Fruit fly (Drosophila melanogaster) whole organism, embryonic: ENCODE measurements around the gene CG3862.
A peak's percentile ranks its signal among the peaks of the same experiment; 100 is the strongest.

ENCODE experiments used
- Asciz ChIP-seq: fragments of 200-800 bp; sonication (Bioruptor generic); optimal IDR thresholded peaks from 2 replicates; lab custom pipeline; 2017; ENCODE audit warnings: missing biosample characterization, mild to moderate bottlenecking, missing genetic modification characterization, missing genetic modification reagents
- CG10543 ChIP-seq: fragments of 200-800 bp; sonication (Bioruptor generic); optimal IDR thresholded peaks from 3 replicates; lab custom pipeline; 2017; ENCODE audit warnings: missing biosample characterization, mild to moderate bottlenecking, missing genetic modification characterization, moderate library complexity
- CG10959 ChIP-seq: fragments of 200-800 bp; sonication (Bioruptor generic); IDR thresholded peaks from 2 replicates; pipeline ENCODE4 v1.3.6; 2022; ENCODE audit warnings: missing biosample characterization, missing genetic modification characterization
- CG11695 ChIP-seq: fragments of 200-800 bp; sonication (Bioruptor generic); IDR thresholded peaks from 3 replicates; pipeline ENCODE4 v1.3.6; 2022; ENCODE audit warnings: missing biosample characterization, missing genetic modification characterization
- CG12659 ChIP-seq: fragments of 200-800 bp; sonication (Bioruptor generic); optimal IDR thresholded peaks from 3 replicates; lab custom pipeline; 2017; ENCODE audit warnings: mild to moderate bottlenecking, missing biosample characterization, missing genetic modification reagents, missing genetic modification characterization
- CG13296 ChIP-seq: fragments of 200-800 bp; sonication (Bioruptor generic); optimal IDR thresholded peaks from 3 replicates; lab custom pipeline; 2018; ENCODE audit warnings: missing biosample characterization, mild to moderate bottlenecking, missing genetic modification characterization
- CG1529 ChIP-seq: fragments of 200-800 bp; sonication (Bioruptor generic); optimal IDR thresholded peaks from 3 replicates; lab custom pipeline; 2018; ENCODE audit warnings: missing biosample characterization, missing genetic modification characterization
- CG16813 ChIP-seq: fragments of 200-800 bp; sonication (Bioruptor generic); IDR thresholded peaks from 3 replicates; pipeline ENCODE4 v1.3.6; 2022; ENCODE audit warnings: missing biosample characterization, missing genetic modification characterization; ENCODE audit not compliant: partially characterized antibody
- CG18599 ChIP-seq: fragments of 200-800 bp; sonication (Bioruptor generic); optimal IDR thresholded peaks from 3 replicates; lab custom pipeline; 2017; ENCODE audit warnings: missing biosample characterization, missing genetic modification characterization, mild to moderate bottlenecking, moderate library complexity, missing genetic modification reagents
- CG18764 ChIP-seq: fragments of 200-800 bp; sonication (Bioruptor generic); optimal IDR thresholded peaks from 3 replicates; lab custom pipeline; 2016; ENCODE audit warnings: missing biosample characterization, missing genetic modification characterization
- CG2199 ChIP-seq: fragments of 200-800 bp; sonication (Bioruptor generic); IDR thresholded peaks from 3 replicates; pipeline ENCODE4 v1.3.6; 2022; ENCODE audit warnings: missing biosample characterization, missing genetic modification characterization
- CG2712 ChIP-seq: fragments of 200-800 bp; optimal IDR thresholded peaks from 3 replicates; lab custom pipeline; 2019; ENCODE audit warnings: missing biosample characterization, mild to moderate bottlenecking, missing genetic modification characterization, moderate library complexity
- CG3065 ChIP-seq: fragments of 200-800 bp; sonication (Bioruptor generic); optimal IDR thresholded peaks from 2 replicates; lab custom pipeline; 2016; ENCODE audit warnings: missing biosample characterization, missing genetic modification characterization
- CG31224 ChIP-seq: fragments of 200-800 bp; sonication (Bioruptor generic); IDR thresholded peaks from 2 replicates; pipeline ENCODE4 v1.3.6; 2022; ENCODE audit warnings: missing biosample characterization, missing genetic modification characterization
- CG31388 ChIP-seq: fragments of 200-800 bp; sonication (Bioruptor generic); optimal IDR thresholded peaks from 2 replicates; lab custom pipeline; 2016; ENCODE audit warnings: missing biosample characterization, missing genetic modification characterization
- CG3407 ChIP-seq: fragments of 200-800 bp; sonication (Bioruptor generic); optimal IDR thresholded peaks from 2 replicates; lab custom pipeline; 2018; ENCODE audit warnings: missing biosample characterization, mild to moderate bottlenecking, missing genetic modification characterization
- CG4328 ChIP-seq: fragments of 200-800 bp; sonication (Bioruptor generic); optimal IDR thresholded peaks from 3 replicates; lab custom pipeline; 2017; ENCODE audit warnings: missing biosample characterization, missing genetic modification reagents, missing genetic modification characterization
- CG4707 ChIP-seq: fragments of 200-800 bp; sonication (Bioruptor generic); optimal IDR thresholded peaks from 2 replicates; lab custom pipeline; 2018; ENCODE audit warnings: missing biosample characterization, mild to moderate bottlenecking, missing genetic modification characterization, moderate library complexity
- CG6765 ChIP-seq: fragments of 200-800 bp; sonication (Bioruptor generic); optimal IDR thresholded peaks from 3 replicates; lab custom pipeline; 2017; ENCODE audit warnings: missing biosample characterization, mild to moderate bottlenecking, missing genetic modification characterization
- CG7372 ChIP-seq: fragments of 200-800 bp; sonication (Bioruptor generic); IDR thresholded peaks from 2 replicates; pipeline ENCODE4 v1.3.6; 2022; ENCODE audit warnings: missing biosample characterization, missing genetic modification characterization
- CG7987 ChIP-seq: fragments of 200-800 bp; sonication (Bioruptor generic); optimal IDR thresholded peaks from 2 replicates; lab custom pipeline; 2018; ENCODE audit warnings: missing biosample characterization, mild to moderate bottlenecking, missing genetic modification characterization, moderate library complexity
- CG9817 ChIP-seq: fragments of 200-800 bp; sonication (Bioruptor generic); optimal IDR thresholded peaks from 2 replicates; lab custom pipeline; 2018; ENCODE audit warnings: missing biosample characterization, mild to moderate bottlenecking, missing genetic modification characterization, moderate library complexity
- Dll ChIP-seq: fragments of 200-800 bp; sonication (Bioruptor generic); IDR thresholded peaks from 4 replicates; pipeline ENCODE4 v1.3.6; 2022; ENCODE audit warnings: missing biosample characterization, missing genetic modification characterization; ENCODE audit not compliant: partially characterized antibody
- Doc3 ChIP-seq: fragments of 200-800 bp; sonication (Bioruptor generic); IDR thresholded peaks from 3 replicates; pipeline ENCODE4 v1.3.6; 2022; ENCODE audit warnings: missing biosample characterization, missing genetic modification characterization; ENCODE audit not compliant: partially characterized antibody
- Dp ChIP-seq: fragments of 200-800 bp; sonication (Bioruptor generic); optimal IDR thresholded peaks from 2 replicates; lab custom pipeline; 2018; ENCODE audit warnings: missing biosample characterization, mild to moderate bottlenecking, missing genetic modification characterization, moderate library complexity
- E2f1 ChIP-seq: fragments of 200-800 bp; sonication (Bioruptor generic); IDR thresholded peaks from 2 replicates; pipeline ENCODE4 v1.3.6; 2022; ENCODE audit warnings: missing biosample characterization, missing genetic modification characterization
- HHEX ChIP-seq: fragments of 200-800 bp; sonication (Bioruptor generic); optimal IDR thresholded peaks from 3 replicates; lab custom pipeline; 2017; ENCODE audit warnings: missing biosample characterization, mild to moderate bottlenecking, missing genetic modification characterization, missing genetic modification reagents
- Hand ChIP-seq: fragments of 200-800 bp; sonication (Bioruptor generic); optimal IDR thresholded peaks from 2 replicates; lab custom pipeline; 2017; ENCODE audit warnings: mild to moderate bottlenecking, missing biosample characterization, missing genetic modification reagents, missing genetic modification characterization
- Hmr ChIP-seq: fragments of 200-800 bp; sonication (Bioruptor generic); optimal IDR thresholded peaks from 3 replicates; lab custom pipeline; 2017; ENCODE audit warnings: mild to moderate bottlenecking, missing biosample characterization, missing genetic modification reagents, missing genetic modification characterization
- Neu2 ChIP-seq: fragments of 200-800 bp; sonication (Bioruptor generic); optimal IDR thresholded peaks from 3 replicates; lab custom pipeline; 2016; ENCODE audit warnings: missing biosample characterization, missing genetic modification characterization, borderline replicate concordance
- Nf-YA ChIP-seq: fragments of 200-800 bp; sonication (Bioruptor generic); IDR thresholded peaks from 2 replicates; pipeline ENCODE4 v1.3.6; 2022; ENCODE audit warnings: missing biosample characterization, missing genetic modification characterization
- NfI ChIP-seq: fragments of 200-800 bp; sonication (Bioruptor generic); optimal IDR thresholded peaks from 3 replicates; lab custom pipeline; 2018; ENCODE audit warnings: missing biosample characterization, mild to moderate bottlenecking, missing genetic modification characterization, moderate library complexity
- Oli ChIP-seq: fragments of 200-800 bp; sonication (Bioruptor generic); optimal IDR thresholded peaks from 2 replicates; lab custom pipeline; 2018; ENCODE audit warnings: missing biosample characterization, mild to moderate bottlenecking, missing genetic modification characterization, moderate library complexity
- Rfx ChIP-seq: fragments of 200-800 bp; sonication (Bioruptor generic); IDR thresholded peaks from 2 replicates; pipeline ENCODE4 v1.3.6; 2022; ENCODE audit warnings: missing biosample characterization, missing genetic modification characterization
- Spps ChIP-seq: fragments of 200-800 bp; sonication (Bioruptor generic); optimal IDR thresholded peaks from 2 replicates; lab custom pipeline; 2018; ENCODE audit warnings: missing biosample characterization, mild to moderate bottlenecking, missing genetic modification characterization
- Sry-δ ChIP-seq: fragments of 200-800 bp; sonication (Bioruptor generic); optimal IDR thresholded peaks from 2 replicates; lab custom pipeline; 2016; ENCODE audit warnings: missing biosample characterization, missing genetic modification characterization
- abd-A ChIP-seq: fragments of 200-800 bp; sonication (Bioruptor generic); optimal IDR thresholded peaks from 3 replicates; lab custom pipeline; 2019; ENCODE audit warnings: missing biosample characterization, mild to moderate bottlenecking, missing genetic modification characterization, moderate library complexity
- ap ChIP-seq: fragments of 200-800 bp; sonication (Bioruptor generic); IDR thresholded peaks from 2 replicates; pipeline ENCODE4 v1.3.6; 2022; ENCODE audit warnings: missing biosample characterization, missing genetic modification characterization
- bab2 ChIP-seq: fragments of 200-800 bp; sonication (Bioruptor generic); optimal IDR thresholded peaks from 2 replicates; lab custom pipeline; 2016; ENCODE audit warnings: missing biosample characterization, missing genetic modification characterization
- cwo ChIP-seq: fragments of 200-800 bp; sonication (Bioruptor generic); optimal IDR thresholded peaks from 3 replicates; lab custom pipeline; 2017; ENCODE audit warnings: missing biosample characterization, missing genetic modification characterization, mild to moderate bottlenecking, moderate library complexity, missing genetic modification reagents
- dan ChIP-seq: fragments of 200-800 bp; sonication (Bioruptor generic); IDR thresholded peaks from 2 replicates; pipeline ENCODE4 v1.3.6; 2022; ENCODE audit warnings: missing biosample characterization, missing genetic modification characterization
- ems ChIP-seq: fragments of 200-800 bp; sonication (Bioruptor generic); optimal IDR thresholded peaks from 3 replicates; lab custom pipeline; 2016; ENCODE audit warnings: missing biosample characterization, missing genetic modification characterization
- en ChIP-seq: fragments of 200-800 bp; sonication (Bioruptor generic); optimal IDR thresholded peaks from 2 replicates; lab custom pipeline; 2016; ENCODE audit warnings: missing biosample characterization, missing genetic modification characterization
- gro ChIP-seq: fragments of 200-800 bp; sonication (Bioruptor generic); optimal IDR thresholded peaks from 2 replicates; lab custom pipeline; 2016; ENCODE audit warnings: missing biosample characterization, missing genetic modification characterization
- h ChIP-seq: fragments of >200 bp; optimal IDR thresholded peaks from 2 replicates; lab custom pipeline; 2017
- jigr1 ChIP-seq: fragments of 200-800 bp; sonication (Bioruptor generic); IDR thresholded peaks from 3 replicates; pipeline ENCODE4 v1.3.6; 2022; ENCODE audit warnings: missing biosample characterization, missing genetic modification characterization
- nom ChIP-seq: fragments of 200-800 bp; sonication (Bioruptor generic); optimal IDR thresholded peaks from 2 replicates; lab custom pipeline; 2017; ENCODE audit warnings: missing biosample characterization, missing genetic modification characterization, mild to moderate bottlenecking, moderate library complexity, missing genetic modification reagents
- psq ChIP-seq: fragments of 200-800 bp; sonication (Bioruptor generic); optimal IDR thresholded peaks from 2 replicates; lab custom pipeline; 2017; ENCODE audit warnings: missing biosample characterization, missing genetic modification characterization
- ttk ChIP-seq: fragments of 200-800 bp; sonication (Bioruptor generic); IDR thresholded peaks from 2 replicates; pipeline ENCODE4 v2.1.2; 2022; ENCODE audit warnings: missing biosample characterization, missing genetic modification characterization
- zen2 ChIP-seq: fragments of 200-800 bp; sonication (Bioruptor generic); IDR thresholded peaks from 3 replicates; pipeline ENCODE4 v1.3.6; 2022; ENCODE audit warnings: missing biosample characterization, missing genetic modification characterization; ENCODE audit not compliant: partially characterized antibody
- zfh2 ChIP-seq: fragments of 200-800 bp; sonication (Bioruptor generic); optimal IDR thresholded peaks from 2 replicates; lab custom pipeline; 2016; ENCODE audit warnings: missing biosample characterization, missing genetic modification characterization

Gene CG3862

DNA sequence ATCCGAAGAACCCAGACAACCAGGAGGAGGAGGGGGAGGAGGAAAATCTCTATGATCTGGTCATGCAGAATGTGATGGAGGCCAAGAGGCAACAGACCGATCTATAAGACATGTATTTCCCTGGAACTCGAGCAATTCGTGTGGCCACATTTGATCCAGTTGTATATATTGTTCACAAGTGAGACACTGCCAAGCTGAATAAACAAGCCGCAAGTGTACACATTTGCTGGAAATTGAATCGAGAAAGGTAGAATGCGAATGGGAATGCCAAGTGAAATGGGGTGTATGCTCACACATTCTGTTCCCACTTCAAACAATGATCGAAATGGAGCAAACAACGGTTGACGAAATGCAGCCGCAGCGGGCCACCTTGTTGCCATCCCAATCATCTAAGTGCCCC, 30.3 kb upstream of the CG3862 start (continued):
- TF ChIP-seq Doc3 (no peak), E2f1 (GFP tag; lab: Robert Waterston, UW) (no peak), Spps (tag; lab: Kevin White, UChicago) (no peak), h (lab: Kevin White, UChicago) (no peak), Neu2 (no peak), CG31388 (GFP tag; lab: Kevin White, UChicago) (no peak), CG11695 (GFP tag; lab: Robert Waterston, UW) (no peak), CG18599 (peak; percentile 77), CG10543 (GFP tag; lab: Kevin White, UChicago) (peak; percentile 40), CG6765 (GFP tag; lab: Kevin White, UChicago) (no peak), CG31224 (GFP tag; lab: Robert Waterston, UW) (no peak), abd-A (tag; lab: Kevin White, UChicago) (no peak), nom (no peak), CG2712 (tag; lab: Kevin White, UChicago) (no peak), ems (GFP tag; lab: Kevin White, UChicago) (no peak), CG12659 (GFP tag; lab: Kevin White, UChicago) (no peak), CG7372 (GFP tag; lab: Robert Waterston, UW) (no peak), Dll (GFP tag; lab: Robert Waterston, UW) (no peak), CG1529 (GFP tag; lab: Kevin White, UChicago) (no peak), HHEX (GFP tag; lab: Kevin White, UChicago) (no peak), Hmr (GFP tag; lab: Kevin White, UChicago) (peak; percentile 14), CG16813 (GFP tag; lab: Robert Waterston, UW) (no peak), dan (GFP tag; lab: Robert Waterston, UW) (no peak), Oli (tag; lab: Kevin White, UChicago) (no peak), cwo (GFP tag; lab: Kevin White, UChicago) (no peak), bab2 (GFP tag; lab: Kevin White, UChicago) (no peak), CG7987 (peak; percentile 33), CG3407 (peak; percentile 45), CG3065 (GFP tag; lab: Kevin White, UChicago) (no peak), NfI (GFP tag; lab: Kevin White, UChicago) (no peak), ttk (GFP tag; lab: Robert Waterston, UW) (no peak), psq (GFP tag; lab: Kevin White, UChicago) (no peak), CG13296 (GFP tag; lab: Kevin White, UChicago) (peak; percentile 14), zen2 (no peak), CG4707 (GFP tag; lab: Kevin White, UChicago) (peak; percentile 45), zfh2 (GFP tag; lab: Kevin White, UChicago) (no peak), ap (GFP tag; lab: Robert Waterston, UW) (no peak), Sry-δ (GFP tag; lab: Kevin White, UChicago) (no peak), CG2199 (GFP tag; lab: Robert Waterston, UW) (no peak), en (GFP tag; lab: Kevin White, UChicago) (no peak), Asciz (GFP tag; lab: Kevin White, UChicago) (peak; percentile 47), gro (GFP tag; lab: Kevin White, UChicago) (no peak), jigr1 (GFP tag; lab: Robert Waterston, UW) (no peak), Rfx (peak; percentile 40; the same call in 1 of the 2 replicates), CG9817 (tag; lab: Kevin White, UChicago) (no peak), CG10959 (GFP tag; lab: Robert Waterston, UW) (no peak), Nf-YA (no peak), Dp (GFP tag; lab: Kevin White, UChicago) (no peak), CG4328 (GFP tag; lab: Kevin White, UChicago) (peak; percentile 52), CG18764 (no peak), Hand (GFP tag; lab: Kevin White, UChicago) (no peak)
